Worm (Caenorhabditis elegans) whole organism, L4/young adult: Measurements from ENCODE around the gene F53F4.12.

Source experiments
- W03F9.2 ChIP-seq: fragments of 150-350 bp; optimal IDR thresholded peaks from 2 replicates; lab custom pipeline; 2014; ENCODE audit warnings: missing biosample characterization, missing genetic modification characterization
- dao-5 ChIP-seq: sonication (generic microtip); optimal IDR thresholded peaks from 2 replicates; lab custom pipeline; 2016; ENCODE audit warnings: missing genotype, missing genetic modification characterization, moderate library complexity, missing compliant biosample characterization
- him-1 ChIP-seq: sonication (generic microtip); optimal IDR thresholded peaks from 2 replicates; lab custom pipeline; 2016; ENCODE audit warnings: missing genotype, missing genetic modification reagents, missing genetic modification characterization, missing compliant biosample characterization

F53F4.12 gene

DNA sequence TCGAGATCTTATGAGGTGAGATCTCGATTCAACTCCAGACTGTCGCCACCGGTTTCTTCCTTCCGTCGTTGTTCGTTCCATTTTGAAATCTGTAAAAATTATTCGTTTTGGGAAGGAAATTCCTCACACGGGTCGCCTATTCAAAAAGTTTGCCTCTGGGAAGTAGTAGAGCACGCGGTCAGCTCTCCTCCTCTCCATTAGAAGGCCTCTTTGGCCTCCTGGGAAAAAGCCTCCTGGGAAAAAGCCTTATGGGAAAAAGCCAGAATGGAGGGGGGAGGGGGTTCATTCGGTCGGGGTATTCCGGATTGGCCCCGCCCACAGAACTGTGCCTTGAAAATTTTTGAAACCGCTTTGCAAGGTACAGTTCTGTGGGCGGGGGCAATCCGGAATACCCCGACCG, 21.8 kb downstream of the F53F4.12 start:
- TF ChIP-seq dao-5 (no peak), W03F9.2 (tag; lab: Kevin White, UChicago) (no peak), him-1 (tag; lab: Kevin White, UChicago) (no peak)

DNA sequence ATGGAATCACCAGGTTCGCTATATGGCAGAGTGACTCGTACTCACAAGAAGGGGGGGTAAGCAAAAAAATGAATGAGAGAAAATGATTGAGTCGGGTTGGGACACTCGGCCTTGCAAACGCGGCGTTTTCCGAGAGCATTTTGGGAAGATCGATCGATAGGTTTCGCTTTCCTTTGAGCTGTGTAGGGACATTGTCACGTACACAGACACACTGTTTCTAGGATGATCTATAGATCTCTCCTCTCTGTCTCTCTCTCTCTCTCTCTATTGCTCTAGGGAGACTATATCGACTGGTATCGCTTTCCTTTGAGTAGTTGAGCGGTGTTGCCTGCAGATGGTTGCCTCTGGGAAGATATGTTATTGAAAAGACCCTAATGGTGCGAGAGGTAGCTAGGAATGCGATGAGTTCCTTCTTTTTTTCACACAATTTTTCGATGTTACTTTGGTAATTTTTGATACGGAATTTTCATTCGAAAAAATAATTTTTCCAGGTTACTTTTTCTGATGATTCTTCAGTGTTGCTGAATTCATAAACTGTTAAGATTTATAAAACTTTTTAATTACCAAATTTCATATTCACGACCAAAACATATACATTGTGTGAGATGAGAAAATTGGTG, 24.0 kb downstream of the F53F4.12 start, which contains the start of gene H37A05.4:
H37A05.4 (minus strand) TSS at position 51 of the 620 bp plus-strand sequence.
- no peak for TF ChIP-seq him-1 (tag; lab: Kevin White, UChicago)
- peak; percentile 7 for TF ChIP-seq dao-5
- TF ChIP-seq W03F9.2 (tag; lab: Kevin White, UChicago): no peak

DNA sequence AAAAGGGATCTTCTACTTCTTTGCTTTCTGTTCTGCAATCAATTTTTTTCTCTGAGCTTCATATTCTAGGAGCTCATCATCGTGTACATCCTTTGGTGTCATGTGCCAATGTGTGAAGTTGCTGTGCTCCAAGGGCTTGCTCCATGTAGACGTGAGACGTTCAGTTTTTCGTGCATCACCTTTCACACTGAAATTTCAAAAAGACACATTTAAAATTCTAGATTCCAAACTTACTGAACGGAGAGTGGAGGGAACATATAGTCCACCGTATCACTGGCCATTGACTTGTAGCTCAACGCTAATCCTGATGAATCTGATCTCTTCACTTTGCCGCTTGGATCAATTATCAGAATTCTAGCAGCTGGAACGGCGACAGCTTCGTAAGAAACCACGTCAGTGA, 25.0 kb downstream of the F53F4.12 start:
- no peak for TF ChIP-seq W03F9.2 (tag; lab: Kevin White, UChicago)
- no peak for TF ChIP-seq him-1 (tag; lab: Kevin White, UChicago)
- TF ChIP-seq dao-5: no peak

DNA sequence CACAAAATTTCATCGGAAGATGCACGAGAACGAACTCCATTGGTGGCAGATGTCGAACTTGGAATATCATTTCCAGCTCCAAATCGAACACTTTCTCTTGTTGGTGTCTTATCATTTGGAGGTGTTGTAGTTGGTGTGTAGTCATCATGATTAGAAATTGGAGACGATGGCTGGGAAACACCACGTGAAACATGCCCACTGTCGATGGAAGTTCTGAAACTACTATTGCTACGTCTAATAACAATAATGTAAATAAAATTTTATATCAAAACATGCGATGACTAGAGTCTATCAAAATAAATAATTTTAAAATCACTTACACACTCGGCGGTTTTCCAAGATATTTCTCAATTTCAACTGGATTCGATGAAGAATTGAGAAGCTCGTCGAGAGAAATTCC, 26.5 kb downstream of the F53F4.12 start:
- TF ChIP-seq dao-5 (no peak), him-1 (tag; lab: Kevin White, UChicago) (no peak), W03F9.2 (tag; lab: Kevin White, UChicago) (no peak)

DNA sequence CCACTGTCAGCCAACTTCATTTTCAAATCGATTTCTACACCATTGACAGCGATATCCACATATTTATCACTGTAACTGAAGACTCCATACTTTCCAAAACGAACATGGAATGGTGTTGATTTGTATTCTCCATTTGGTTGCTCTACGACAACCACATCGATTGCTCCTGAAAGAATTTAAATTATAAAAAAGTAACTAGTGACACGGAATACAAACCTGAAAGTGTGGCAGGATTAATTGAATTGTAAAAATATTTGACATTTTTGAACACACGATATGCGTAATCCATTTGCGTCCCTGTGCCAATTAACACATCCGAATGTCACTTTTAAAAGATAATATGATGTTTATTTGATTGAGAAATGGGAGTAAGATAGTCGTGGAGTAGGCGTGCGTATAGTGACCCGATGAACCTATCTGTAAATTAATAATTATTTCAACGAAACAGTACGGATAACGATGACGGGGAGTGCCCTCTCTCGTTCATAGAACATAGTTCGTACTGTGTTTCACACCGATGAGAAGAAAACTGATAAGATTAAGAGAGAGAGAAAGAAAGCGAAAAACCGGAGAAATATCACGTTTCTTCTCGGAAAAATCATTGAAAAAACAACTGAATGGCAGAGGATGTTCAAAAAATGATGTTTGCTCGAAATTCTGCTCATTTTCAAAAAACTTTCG, 28.0 kb downstream of the F53F4.12 start, which contains the start of gene lpin-1:
lpin-1 (minus strand) TSS at position 417 of the 681 bp plus-strand sequence.
- no peak for TF ChIP-seq dao-5
- TF ChIP-seq him-1 (tag; lab: Kevin White, UChicago): no peak
- no peak for TF ChIP-seq W03F9.2 (tag; lab: Kevin White, UChicago)

DNA sequence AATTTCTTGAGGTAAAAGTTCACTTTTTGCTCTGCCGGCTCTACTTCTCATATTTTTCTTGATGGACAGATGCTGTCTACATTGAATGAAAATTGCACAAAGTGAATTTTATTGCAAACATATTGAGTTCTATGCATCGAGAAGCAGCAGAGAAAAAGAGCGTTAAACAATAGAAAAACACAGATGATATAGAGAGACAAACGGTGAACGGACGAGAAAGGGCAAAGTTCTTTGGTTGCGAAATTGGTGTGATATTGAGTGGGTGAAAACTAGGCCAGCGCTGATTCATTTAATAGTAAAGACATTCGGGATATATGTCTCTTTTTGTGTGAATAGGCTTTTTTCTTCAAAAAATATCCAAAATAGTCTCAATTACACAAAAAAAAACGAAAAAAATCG, 28.5 kb downstream of the F53F4.12 start:
- TF ChIP-seq him-1 (tag; lab: Kevin White, UChicago) (no peak), W03F9.2 (tag; lab: Kevin White, UChicago) (no peak), dao-5 (no peak)

DNA sequence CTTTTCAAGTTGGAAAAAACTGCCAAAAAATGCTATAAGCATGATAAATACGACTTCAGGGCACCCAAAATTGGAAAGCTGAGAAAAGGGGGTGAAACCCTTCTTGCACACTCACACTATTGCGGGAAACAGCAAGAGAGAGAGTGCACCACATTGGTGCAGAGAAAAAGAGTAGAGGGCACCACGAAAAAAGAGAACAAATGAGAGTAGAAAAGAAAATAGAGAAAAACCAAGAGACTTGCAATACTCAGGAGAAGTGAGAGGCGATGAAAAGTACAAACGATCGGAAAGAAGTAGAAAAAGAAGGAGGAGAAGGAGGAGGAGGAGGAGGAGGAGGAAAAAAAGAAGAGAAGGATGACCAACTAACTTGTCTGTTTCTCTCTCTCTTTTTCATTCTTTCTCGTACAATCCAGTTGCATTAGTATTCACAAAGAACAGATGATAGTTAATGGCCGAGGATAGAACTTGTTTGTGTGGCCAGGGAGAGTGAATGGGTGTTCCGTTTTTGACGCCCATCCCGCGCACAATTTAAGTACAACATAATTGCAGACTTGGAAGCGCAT, 29.4 kb downstream of the F53F4.12 start:
- TF ChIP-seq W03F9.2 (tag; lab: Kevin White, UChicago) (no peak), him-1 (tag; lab: Kevin White, UChicago) (peak; percentile 48)

DNA sequence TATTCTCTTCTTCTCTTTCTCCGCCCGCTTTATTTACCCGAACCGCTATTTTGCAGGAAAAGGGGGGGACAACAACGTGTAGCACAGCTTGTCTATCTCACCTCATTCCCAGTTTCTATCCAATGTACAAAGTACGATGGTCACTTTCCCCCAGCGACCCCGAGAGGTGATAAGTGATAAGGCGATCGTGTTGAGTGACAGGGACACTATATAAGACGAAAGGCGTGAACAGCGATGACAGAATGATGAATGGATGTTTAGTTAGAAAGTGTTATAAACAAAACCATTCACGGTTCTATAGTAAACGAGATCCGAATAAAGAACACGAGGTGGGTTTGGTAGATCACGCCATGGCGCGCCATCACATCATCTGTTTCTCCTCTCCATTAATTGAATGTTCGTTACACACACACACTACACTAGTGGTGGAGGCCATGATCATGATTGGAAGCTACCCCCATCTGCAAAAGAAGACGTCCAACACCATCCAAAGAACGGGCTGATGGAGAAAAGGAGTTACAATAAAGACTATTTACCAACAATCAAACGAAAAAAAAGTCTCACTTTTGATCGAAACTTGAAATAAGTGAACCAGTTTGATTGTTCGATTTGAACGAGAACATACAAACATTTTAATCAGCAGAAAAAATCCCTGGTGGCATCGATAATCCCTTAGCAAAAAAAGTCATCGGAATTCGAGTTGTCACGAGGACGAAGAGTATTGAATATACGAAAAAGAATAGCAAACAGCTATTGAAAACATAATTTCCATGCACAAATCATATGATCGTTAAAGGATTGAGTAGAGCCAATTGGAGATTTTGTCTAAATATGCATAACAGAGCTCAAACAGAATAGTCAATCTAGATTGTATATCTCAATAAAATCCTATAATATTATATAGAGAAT, 30.8 kb downstream of the F53F4.12 start:
- TF ChIP-seq W03F9.2 (tag; lab: Kevin White, UChicago): no peak
- TF ChIP-seq him-1 (tag; lab: Kevin White, UChicago): no peak
- no peak for TF ChIP-seq dao-5

DNA sequence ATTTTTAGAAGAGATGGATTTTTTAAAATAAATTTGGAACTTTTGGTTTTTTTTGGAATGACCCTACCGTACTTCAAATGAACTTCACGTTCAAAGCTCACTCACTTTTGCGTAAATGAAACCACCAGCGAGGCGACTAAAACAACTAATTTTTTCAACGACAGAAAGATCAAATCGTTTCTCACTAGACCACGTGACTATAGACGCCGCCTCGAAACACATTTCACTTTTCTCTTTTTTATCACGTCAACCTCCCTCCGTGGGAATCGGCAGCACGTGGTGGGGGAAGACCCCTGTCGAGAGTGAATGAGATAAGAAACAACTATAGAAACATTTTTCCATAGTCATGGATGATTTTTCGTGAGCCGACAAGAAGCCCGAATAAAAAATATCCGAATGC, 31.4 kb downstream of the F53F4.12 start:
- no peak for TF ChIP-seq dao-5
- TF ChIP-seq W03F9.2 (tag; lab: Kevin White, UChicago): peak; percentile 29

DNA sequence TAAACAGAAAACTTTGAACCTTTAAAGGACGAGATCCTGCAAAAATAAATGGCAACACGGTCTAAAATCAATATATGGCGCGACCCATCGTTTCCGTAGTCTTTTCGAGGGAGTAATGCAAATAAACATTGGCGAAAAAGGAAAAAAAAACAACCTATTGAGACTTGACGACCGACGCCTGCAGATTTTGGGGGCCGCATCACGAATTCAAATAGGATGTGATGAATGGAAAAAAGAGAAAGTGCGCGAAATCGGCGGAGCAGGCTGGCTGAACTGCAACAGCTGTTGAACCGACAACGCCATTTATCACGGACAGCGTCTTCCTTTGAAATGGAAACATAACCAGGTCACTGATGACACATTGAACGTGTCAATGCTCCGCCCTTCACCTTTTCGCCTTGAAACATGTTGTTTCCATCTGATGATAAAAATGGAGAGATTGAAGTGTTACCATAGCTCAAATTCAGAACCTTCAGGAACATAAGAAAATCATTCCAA, 32.0 kb downstream of the F53F4.12 start:
- no peak for TF ChIP-seq him-1 (tag; lab: Kevin White, UChicago)
- no peak for TF ChIP-seq W03F9.2 (tag; lab: Kevin White, UChicago)

DNA sequence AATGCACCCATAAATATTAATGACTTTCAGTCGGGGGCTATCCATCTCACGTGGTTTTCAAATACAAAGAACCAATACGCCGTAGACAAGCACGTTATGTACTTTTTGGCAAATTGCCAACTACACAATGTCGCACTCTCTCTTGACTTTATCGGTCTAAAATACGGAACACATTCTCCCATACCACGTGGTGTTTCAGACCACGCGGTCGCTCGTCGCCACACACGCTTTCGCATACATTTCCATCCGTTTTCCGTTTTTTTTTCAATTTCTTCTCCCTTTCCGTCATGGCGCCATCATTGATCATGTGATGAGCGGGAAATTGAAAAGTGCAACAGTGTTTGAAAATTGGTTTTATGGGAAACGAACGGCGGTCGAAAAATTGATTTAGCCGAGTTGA, 32.7 kb downstream of the F53F4.12 start:
- TF ChIP-seq W03F9.2 (tag; lab: Kevin White, UChicago) (peak; percentile 28), dao-5 (no peak)

DNA sequence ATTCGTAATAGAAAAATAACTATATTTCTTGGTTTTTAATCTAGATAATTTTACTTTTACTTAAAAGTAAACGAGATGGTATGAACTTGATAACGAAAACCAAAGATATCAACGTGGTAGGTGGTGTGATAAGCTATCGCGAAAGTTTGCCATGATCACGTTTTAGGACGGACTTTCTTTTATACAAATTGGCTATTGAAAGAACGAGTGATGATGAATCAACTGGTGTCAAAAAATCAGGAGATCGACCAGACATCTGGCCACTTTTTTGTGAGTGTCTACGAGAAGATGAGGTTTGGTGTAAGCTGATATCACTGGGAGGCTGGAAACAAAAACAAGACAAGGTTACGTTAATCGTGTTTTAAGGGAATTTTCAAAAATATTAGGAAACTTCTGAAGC, 33.4 kb downstream of the F53F4.12 start:
- TF ChIP-seq him-1 (tag; lab: Kevin White, UChicago) (no peak), W03F9.2 (tag; lab: Kevin White, UChicago) (no peak), dao-5 (no peak)

DNA sequence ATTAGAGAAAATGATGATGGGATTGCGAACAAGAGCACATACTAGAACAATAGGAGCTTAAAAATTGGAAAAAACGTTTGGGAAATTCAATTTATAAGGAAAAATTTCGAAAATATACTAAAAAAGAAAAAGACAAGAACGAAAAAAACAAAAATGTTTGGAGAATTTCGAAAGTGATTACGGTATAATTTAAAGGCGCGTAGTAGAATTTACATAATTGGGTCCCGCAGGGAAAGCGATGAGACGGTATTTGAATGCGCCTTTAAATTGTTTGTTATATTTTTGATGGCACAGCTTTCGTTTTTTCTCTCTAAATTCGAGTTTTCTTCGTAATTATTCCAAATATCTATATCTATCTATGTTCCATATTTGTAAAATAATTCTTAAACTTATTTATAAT, 34.3 kb downstream of the F53F4.12 start:
- no peak for TF ChIP-seq dao-5
- peak; percentile 68 for TF ChIP-seq W03F9.2 (tag; lab: Kevin White, UChicago)
